Worm (Caenorhabditis elegans) whole organism, midembryonic: Measurements from ENCODE around the gene pcn-1.

ENCODE experiments used
- T22C8.4 ChIP-seq: fragments of 200-800 bp; sonication (Bioruptor generic); IDR thresholded peaks from 2 replicates; pipeline ENCODE4 v1.3.6; 2022; ENCODE audit warnings: missing genetic modification characterization, missing compliant biosample characterization
- cog-1 ChIP-seq: sonication (generic microtip); optimal IDR thresholded peaks from 2 replicates; lab custom pipeline; 2016; ENCODE audit warnings: missing genetic modification characterization, missing compliant biosample characterization
- flt-1 ChIP-seq: fragments of 200-800 bp; sonication (Bioruptor generic); IDR thresholded peaks from 2 replicates; pipeline ENCODE4 v1.3.6; 2022; ENCODE audit warnings: missing genetic modification characterization, missing compliant biosample characterization
- klf-2 ChIP-seq: fragments of 200-800 bp; sonication (Bioruptor generic); conservative IDR thresholded peaks from 2 replicates; pipeline ENCODE4 v1.3.6; 2022; ENCODE audit warnings: missing genetic modification reagents, missing genetic modification characterization, missing compliant biosample characterization
- med-1 ChIP-seq: sonication (generic microtip); optimal IDR thresholded peaks from 2 replicates; lab custom pipeline; 2017; ENCODE audit warnings: missing genetic modification characterization, mild to moderate bottlenecking, missing compliant biosample characterization, antibody characterized with exemption, missing genetic modification reagents; ENCODE audit not compliant: insufficient read depth
- ref-1 ChIP-seq: fragments of 200-800 bp; sonication (Bioruptor generic); conservative IDR thresholded peaks from 2 replicates; pipeline ENCODE4 v1.3.6; 2022; ENCODE audit warnings: missing genetic modification reagents, missing genetic modification characterization, missing compliant biosample characterization
- tab-1 ChIP-seq: fragments of 200-800 bp; sonication (Bioruptor generic); IDR thresholded peaks from 2 replicates; pipeline ENCODE4 v1.3.6; 2022; ENCODE audit warnings: missing genetic modification characterization, missing compliant biosample characterization
- ztf-23 ChIP-seq: fragments of 200-800 bp; sonication (Bioruptor generic); IDR thresholded peaks from 2 replicates; pipeline ENCODE4 v1.3.6; 2022; ENCODE audit warnings: missing genetic modification reagents, missing genetic modification characterization, missing compliant biosample characterization
- ztf-29 ChIP-seq: fragments of 200-800 bp; sonication (Bioruptor generic); IDR thresholded peaks from 2 replicates; pipeline ENCODE4 v1.3.6; 2022; ENCODE audit warnings: missing genetic modification reagents, missing genetic modification characterization, missing compliant biosample characterization

pcn-1 gene

ce11 chrIV:4053405-4053804 is 4.2 kb upstream of the pcn-1 start:
- no peak for TF ChIP-seq T22C8.4 (GFP tag; lab: Robert Waterston, UW)
- no peak for TF ChIP-seq med-1 (GFP tag; lab: Kevin White, UChicago)
- no peak for TF ChIP-seq ztf-23 (GFP tag; lab: Robert Waterston, UW)
- TF ChIP-seq ztf-29 (GFP tag; lab: Robert Waterston, UW): no peak
- TF ChIP-seq ref-1 (GFP tag; lab: Robert Waterston, UW): no peak
- TF ChIP-seq flt-1 (GFP tag; lab: Robert Waterston, UW): no peak
- TF ChIP-seq cog-1: no peak
- no peak for TF ChIP-seq klf-2
- TF ChIP-seq tab-1 (GFP tag; lab: Robert Waterston, UW): no peak

DNA sequence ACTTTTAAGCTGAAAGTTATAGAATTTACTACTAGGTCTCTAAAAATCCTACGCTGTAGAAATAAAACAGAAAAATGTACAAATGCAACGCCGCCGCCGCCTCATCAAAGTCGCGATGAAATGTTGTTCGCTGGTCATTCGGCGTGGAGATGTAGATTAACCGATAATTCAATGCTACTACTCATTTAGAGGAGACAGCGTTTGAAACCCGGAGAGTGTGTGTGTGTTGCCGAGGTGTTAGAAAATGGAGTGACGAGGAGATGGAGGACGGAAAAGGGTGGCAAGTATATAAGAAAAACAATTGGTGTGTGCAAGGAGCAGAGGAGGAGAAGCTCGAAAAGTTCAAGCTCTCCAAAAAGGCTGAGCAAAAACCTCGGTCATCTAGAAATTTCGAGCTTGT is 3.0 kb upstream of the pcn-1 start:
- TF ChIP-seq flt-1 (GFP tag; lab: Robert Waterston, UW): 0 out of 2 replicates have a peak, but pooled peaks have one; percentile 25
- TF ChIP-seq cog-1: no peak

DNA sequence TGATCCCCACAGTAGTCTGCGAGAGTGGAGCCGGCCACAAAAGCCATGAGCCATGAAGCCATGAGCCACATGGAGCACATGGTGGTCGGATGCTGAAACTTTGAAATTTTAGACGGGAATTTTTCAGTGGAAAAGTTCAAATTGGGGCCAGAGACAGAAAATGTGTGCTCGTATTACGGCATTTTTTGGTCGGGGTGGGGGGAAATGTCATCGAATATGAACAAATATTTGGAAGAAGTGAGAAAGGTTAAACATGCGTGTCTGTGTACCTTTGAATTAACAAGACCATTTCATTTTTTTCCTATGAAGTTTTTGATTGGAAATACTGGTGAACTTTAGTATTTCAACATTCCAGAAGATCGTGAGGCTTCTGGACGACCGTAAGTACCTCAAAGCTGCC is 2.3 kb upstream of the pcn-1 start, which contains the start of gene wrt-5:
wrt-5 (minus strand) TSS at position 101 of the 400 bp plus-strand sequence.
- no peak for TF ChIP-seq klf-2
- TF ChIP-seq ztf-29 (GFP tag; lab: Robert Waterston, UW): no peak
- TF ChIP-seq cog-1: no peak
- no peak for TF ChIP-seq ref-1 (GFP tag; lab: Robert Waterston, UW)
- no peak for TF ChIP-seq T22C8.4 (GFP tag; lab: Robert Waterston, UW)
- no peak for TF ChIP-seq ztf-23 (GFP tag; lab: Robert Waterston, UW)
- no peak for TF ChIP-seq flt-1 (GFP tag; lab: Robert Waterston, UW)
- no peak for TF ChIP-seq tab-1 (GFP tag; lab: Robert Waterston, UW)

- TF ChIP-seq ztf-29 (GFP tag; lab: Robert Waterston, UW) (no peak), med-1 (GFP tag; lab: Kevin White, UChicago) (no peak), klf-2 (no peak), ref-1 (GFP tag; lab: Robert Waterston, UW) (no peak), ztf-23 (GFP tag; lab: Robert Waterston, UW) (no peak), cog-1 (no peak), flt-1 (GFP tag; lab: Robert Waterston, UW) (no peak), tab-1 (GFP tag; lab: Robert Waterston, UW) (no peak), T22C8.4 (GFP tag; lab: Robert Waterston, UW) (no peak)
Measured at ce11 chrIV:4047628-4048027, 1.6 kb downstream of the pcn-1 start.

DNA sequence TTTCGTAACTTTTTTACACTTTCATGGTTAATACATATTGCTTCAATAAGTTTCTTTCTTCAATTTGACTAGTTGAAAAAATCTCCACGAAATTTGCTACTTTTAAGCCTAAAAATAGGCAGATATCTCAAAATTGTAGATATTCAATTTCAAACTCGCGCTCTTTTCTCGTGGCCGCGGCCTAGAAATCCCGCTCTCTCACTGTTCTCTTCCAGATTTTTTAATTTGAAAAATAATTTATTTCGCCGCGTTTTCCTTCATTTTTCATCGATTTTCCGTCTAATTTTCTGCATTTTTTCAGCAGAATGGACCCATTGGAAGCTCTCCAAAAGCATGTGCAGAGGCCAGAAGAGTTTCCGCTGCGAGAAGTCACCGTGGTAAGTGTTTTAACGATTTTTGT is 7.0 kb downstream of the pcn-1 start, which contains the start of gene cdc-73:
cdc-73 (plus strand) TSS at position 302 of the 400 bp plus-strand sequence.
- peak; percentile 60; the same call in 1 of the 2 replicates for TF ChIP-seq ztf-23 (GFP tag; lab: Robert Waterston, UW)
- no peak for TF ChIP-seq tab-1 (GFP tag; lab: Robert Waterston, UW)

- TF ChIP-seq med-1 (GFP tag; lab: Kevin White, UChicago) (no peak), klf-2 (no peak), cog-1 (no peak), ztf-23 (GFP tag; lab: Robert Waterston, UW) (no peak), flt-1 (GFP tag; lab: Robert Waterston, UW) (no peak), T22C8.4 (GFP tag; lab: Robert Waterston, UW) (no peak), tab-1 (GFP tag; lab: Robert Waterston, UW) (no peak), ztf-29 (GFP tag; lab: Robert Waterston, UW) (no peak), ref-1 (GFP tag; lab: Robert Waterston, UW) (no peak)
Measured at ce11 chrIV:4041006-4041405, 8.2 kb downstream of the pcn-1 start.

- no peak for TF ChIP-seq med-1 (GFP tag; lab: Kevin White, UChicago)
- no peak for TF ChIP-seq ztf-29 (GFP tag; lab: Robert Waterston, UW)
- TF ChIP-seq ref-1 (GFP tag; lab: Robert Waterston, UW): no peak
- no peak for TF ChIP-seq klf-2
- no peak for TF ChIP-seq flt-1 (GFP tag; lab: Robert Waterston, UW)
Measured at ce11 chrIV:4039984-4040383, 9.3 kb downstream of the pcn-1 start, which contains the start of gene F35F11.2. F35F11.2 (plus strand) TSS chrIV:4040284.

DNA sequence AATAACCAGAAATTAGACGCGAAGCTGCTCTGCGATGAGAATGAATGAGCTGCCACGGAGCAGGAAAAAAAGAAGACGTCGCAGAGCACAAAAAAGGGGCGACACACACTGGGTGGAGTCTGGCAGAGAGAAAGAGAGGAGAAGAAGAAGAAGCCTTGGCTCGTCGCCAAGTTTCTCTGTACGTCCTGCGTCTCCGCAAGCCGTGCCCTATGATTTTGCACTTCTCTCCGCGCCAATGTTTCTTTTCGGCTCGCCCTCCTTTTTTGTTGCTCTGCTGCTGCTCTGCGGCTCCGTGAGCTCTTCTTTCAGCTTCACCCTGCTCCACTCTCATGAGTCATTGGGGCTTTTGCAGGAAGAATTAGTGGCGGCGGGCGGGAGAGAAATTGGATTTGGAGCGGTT is 14.4 kb downstream of the pcn-1 start, which contains the start of gene hlh-30:
hlh-30 (minus strand) TSS at position 69 of the 400 bp plus-strand sequence.
- TF ChIP-seq flt-1 (GFP tag; lab: Robert Waterston, UW) (0 out of 2 replicates have a peak, but pooled peaks have one; percentile 16), ref-1 (GFP tag; lab: Robert Waterston, UW) (no peak)

ce11 chrIV:4033490-4033889 is 15.8 kb downstream of the pcn-1 start:
- TF ChIP-seq ztf-23 (GFP tag; lab: Robert Waterston, UW) (no peak), flt-1 (GFP tag; lab: Robert Waterston, UW) (no peak), klf-2 (no peak), ztf-29 (GFP tag; lab: Robert Waterston, UW) (no peak), med-1 (GFP tag; lab: Kevin White, UChicago) (no peak), cog-1 (no peak), ref-1 (GFP tag; lab: Robert Waterston, UW) (no peak), tab-1 (GFP tag; lab: Robert Waterston, UW) (no peak), T22C8.4 (GFP tag; lab: Robert Waterston, UW) (no peak)

DNA sequence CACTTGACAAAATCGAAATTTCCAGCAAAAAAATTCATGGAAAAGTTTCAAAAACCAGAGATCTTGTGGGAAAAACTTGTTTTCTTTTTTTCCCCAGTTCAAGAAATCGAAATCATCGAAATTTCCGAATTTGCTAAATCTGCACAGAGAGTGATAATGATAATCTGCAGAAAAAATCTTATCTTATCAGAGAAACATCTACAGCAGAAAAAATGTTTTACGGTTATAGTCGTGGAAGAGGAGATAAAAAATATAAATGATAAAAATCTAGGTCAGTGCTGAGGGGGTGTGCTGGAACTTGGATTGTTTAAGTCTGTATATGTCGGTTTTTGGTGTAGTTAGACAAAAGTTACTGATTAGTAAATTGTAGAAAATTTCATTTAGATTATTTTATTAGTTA is 16.9 kb downstream of the pcn-1 start:
- TF ChIP-seq ref-1 (GFP tag; lab: Robert Waterston, UW) (no peak), T22C8.4 (GFP tag; lab: Robert Waterston, UW) (no peak), klf-2 (no peak), ztf-23 (GFP tag; lab: Robert Waterston, UW) (no peak), med-1 (GFP tag; lab: Kevin White, UChicago) (no peak), cog-1 (no peak), ztf-29 (GFP tag; lab: Robert Waterston, UW) (no peak), flt-1 (GFP tag; lab: Robert Waterston, UW) (no peak), tab-1 (GFP tag; lab: Robert Waterston, UW) (no peak)
